Worm (Caenorhabditis elegans): ENCODE results near the gene lact-4.

The lact-4 gene

ce11 chrII:8440097-8440496, 40.2 kb downstream of the lact-4 start:
- TF ChIP-seq elt-3 (tag; optimal IDR thresholded peaks at IDR 0.05), result peak in 1 of 3 experiments; percentile 41
- no peak for TF ChIP-seq elt-1 (tag; optimal IDR thresholded peaks at IDR 0.05)
- peak; percentile 50 for TF ChIP-seq nhr-23 (tag; optimal IDR thresholded peaks at IDR 0.05)
- peak; percentile 51 for TF ChIP-seq nhr-43 (tag; optimal IDR thresholded peaks at IDR 0.05; ENCODE audit: poor library complexity, severe bottlenecking)
- TF ChIP-seq tbx-2 (tag; optimal IDR thresholded peaks at IDR 0.05), result no peak
- TF ChIP-seq nhr-25 (tag; optimal IDR thresholded peaks at IDR 0.05), result peak; percentile 74

ce11 chrII:8438791-8439287, 41.4 kb downstream of the lact-4 start, which contains the start of gene lips-10:
TSS of gene lips-10 (plus strand) at chrII:8439168.
- TF ChIP-seq sea-2 (GFP tag; optimal IDR thresholded peaks at IDR 0.05) (no peak), nhr-25 (tag; optimal IDR thresholded peaks at IDR 0.05) (peak; percentile 80), nhr-23 (tag; optimal IDR thresholded peaks at IDR 0.05) (peak; percentile 21)

- no peak for TF ChIP-seq ceh-28 (tag; optimal IDR thresholded peaks at IDR 0.05)
- no peak for TF ChIP-seq fkh-2 (tag; optimal IDR thresholded peaks at IDR 0.05)
- no peak for TF ChIP-seq pqm-1 (tag; optimal IDR thresholded peaks at IDR 0.05)
- TF ChIP-seq hmg-11 (tag; optimal IDR thresholded peaks at IDR 0.05), result no peak
- no peak for TF ChIP-seq nhr-12 (tag; optimal IDR thresholded peaks at IDR 0.05)
- TF ChIP-seq nhr-76 (tag; optimal IDR thresholded peaks at IDR 0.05), result no peak
- TF ChIP-seq egl-27 (tag; optimal IDR thresholded peaks at IDR 0.05), result no peak
- no peak for TF ChIP-seq elt-1 (tag; optimal IDR thresholded peaks at IDR 0.05)
- no peak for TF ChIP-seq ZK546.5 (tag; optimal IDR thresholded peaks at IDR 0.05)
- TF ChIP-seq R02D3.7 (tag; optimal IDR thresholded peaks at IDR 0.05), result no peak
- no peak for TF ChIP-seq nfya-1 (tag; optimal IDR thresholded peaks at IDR 0.05; ENCODE audit: insufficient read depth)
- no peak for TF ChIP-seq egl-5 (tag; optimal IDR thresholded peaks at IDR 0.05)
- TF ChIP-seq ztf-4 (tag; optimal IDR thresholded peaks at IDR 0.05), result no peak
Measured at ce11 chrII:8437035-8437434, 43.2 kb downstream of the lact-4 start, which contains the start of gene acp-3. TSS of gene acp-3 (minus strand) at chrII:8437135.

- TF ChIP-seq mml-1 (tag; optimal IDR thresholded peaks at IDR 0.05), result no peak
- no peak for TF ChIP-seq nhr-237 (tag; optimal IDR thresholded peaks at IDR 0.05)
- TF ChIP-seq jun-1 (tag; optimal IDR thresholded peaks at IDR 0.05), result no peak
- no peak for TF ChIP-seq mdl-1 (tag; optimal IDR thresholded peaks at IDR 0.05)
- TF ChIP-seq ceh-82 (tag; optimal IDR thresholded peaks at IDR 0.05), result no peak
- TF ChIP-seq unc-62 (GFP tag; optimal IDR thresholded peaks at IDR 0.05), result no peak
- TF ChIP-seq nhr-25 (tag; optimal IDR thresholded peaks at IDR 0.05), result no peak
- no peak for TF ChIP-seq nhr-12 (tag; optimal IDR thresholded peaks at IDR 0.05)
- no peak for TF ChIP-seq ztf-11 (tag; optimal IDR thresholded peaks at IDR 0.05)
- no peak for TF ChIP-seq unc-39 (tag; optimal IDR thresholded peaks at IDR 0.05)
- TF ChIP-seq nhr-28 (tag; optimal IDR thresholded peaks at IDR 0.05), result no peak
- TF ChIP-seq elt-1 (tag; optimal IDR thresholded peaks at IDR 0.05), result no peak
- no peak for TF ChIP-seq elt-3 (tag; optimal IDR thresholded peaks at IDR 0.05)
- no peak for TF ChIP-seq snpc-4 (tag; optimal IDR thresholded peaks at IDR 0.05)
- no peak for TF ChIP-seq daf-12 (tag; optimal IDR thresholded peaks at IDR 0.05)
- TF ChIP-seq elt-2 (tag; optimal IDR thresholded peaks at IDR 0.05), result no peak
- no peak for TF ChIP-seq hmg-11 (tag; optimal IDR thresholded peaks at IDR 0.05)
Measured at ce11 chrII:8435005-8435404, 45.3 kb downstream of the lact-4 start, which contains the start of gene acp-4. TSS of gene acp-4 (minus strand) at chrII:8435105.

ce11 chrII:8431954-8432353, 48.3 kb downstream of the lact-4 start, which contains the start of gene acp-2:
TSS of gene acp-2 (minus strand) at chrII:8432054.
- no peak for TF ChIP-seq jun-1 (tag; optimal IDR thresholded peaks at IDR 0.05)
- no peak for TF ChIP-seq ztf-11 (tag; optimal IDR thresholded peaks at IDR 0.05)
- TF ChIP-seq sea-2 (GFP tag; optimal IDR thresholded peaks at IDR 0.05), result no peak
- no peak for TF ChIP-seq elt-1 (tag; optimal IDR thresholded peaks at IDR 0.05)
- no peak for TF ChIP-seq nhr-76 (tag; optimal IDR thresholded peaks at IDR 0.05)
- TF ChIP-seq lsy-12 (tag; optimal IDR thresholded peaks at IDR 0.05), result no peak
- no peak for TF ChIP-seq nhr-12 (tag; optimal IDR thresholded peaks at IDR 0.05)
- TF ChIP-seq nhr-11 (tag; optimal IDR thresholded peaks at IDR 0.05), result no peak
- TF ChIP-seq fos-1 (tag; optimal IDR thresholded peaks at IDR 0.05), result no peak
- TF ChIP-seq nhr-67 (tag; optimal IDR thresholded peaks at IDR 0.05), result no peak
- TF ChIP-seq tbx-2 (tag; optimal IDR thresholded peaks at IDR 0.05), result no peak
- TF ChIP-seq fkh-10 (GFP tag; optimal IDR thresholded peaks at IDR 0.05), result no peak
- TF ChIP-seq pqm-1 (tag; optimal IDR thresholded peaks at IDR 0.05), result no peak
